Worm (Caenorhabditis elegans): ENCODE measurements around the gene tra-2.

DNA sequence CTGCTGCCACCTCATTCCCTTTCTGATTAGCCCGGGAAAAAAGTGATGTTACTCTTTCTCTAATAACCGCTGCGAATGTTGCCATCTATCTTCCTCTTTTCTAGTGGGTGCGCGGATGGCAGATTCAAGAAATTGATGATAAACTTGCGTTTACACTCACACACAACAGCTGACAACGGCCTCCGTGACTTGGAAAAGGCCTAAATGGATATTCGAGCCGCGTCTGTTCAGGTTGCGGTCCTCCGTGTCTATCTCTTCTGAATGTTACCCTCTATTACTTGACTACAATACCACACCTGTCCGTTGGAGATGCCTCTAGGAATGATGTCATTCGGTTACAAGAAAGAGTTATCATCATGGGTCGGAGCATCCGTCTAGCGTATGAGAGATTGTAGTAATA, 28.9 kb downstream of the tra-2 start:
- no peak for TF ChIP-seq ama-1 (optimal IDR thresholded peaks at IDR 0.05)
- no peak for TF ChIP-seq nhr-28 (tag; optimal IDR thresholded peaks at IDR 0.05)
- TF ChIP-seq nhr-11 (tag; optimal IDR thresholded peaks at IDR 0.05), result no peak
- TF ChIP-seq ceh-28 (tag; optimal IDR thresholded peaks at IDR 0.05), result no peak
- TF ChIP-seq nhr-25 (tag; optimal IDR thresholded peaks at IDR 0.05), result no peak
- no peak for TF ChIP-seq elt-3 (tag; optimal IDR thresholded peaks at IDR 0.05)
- no peak for TF ChIP-seq fkh-10 (GFP tag; optimal IDR thresholded peaks at IDR 0.05)
- TF ChIP-seq mdl-1 (tag; optimal IDR thresholded peaks at IDR 0.05), result no peak
- TF ChIP-seq aly-2 (tag; optimal IDR thresholded peaks at IDR 0.05), result no peak
- TF ChIP-seq ztf-4 (tag; optimal IDR thresholded peaks at IDR 0.05), result no peak
- TF ChIP-seq R02D3.7 (tag; optimal IDR thresholded peaks at IDR 0.05), result no peak
- TF ChIP-seq nhr-237 (tag; optimal IDR thresholded peaks at IDR 0.05), result no peak
- TF ChIP-seq lin-39 (tag; optimal IDR thresholded peaks at IDR 0.05), result no peak

All from whole organism, L3 larva.